Worm (Caenorhabditis elegans) whole organism, mixed stage, embryonic: ENCODE measurements around the gene ergi-3.

Experiments used
- ces-1 ChIP-seq: fragments of 150-350 bp; optimal IDR thresholded peaks from 2 replicates; lab custom pipeline; 2014; ENCODE audit warnings: missing biosample characterization, missing genetic modification reagents, missing genetic modification characterization
- lin-13 ChIP-seq: fragments of 150-350 bp; optimal IDR thresholded peaks from 2 replicates; lab custom pipeline; 2014; ENCODE audit warnings: missing biosample characterization, missing genetic modification characterization
- zip-8 ChIP-seq: fragments of 150-350 bp; optimal IDR thresholded peaks from 2 replicates; lab custom pipeline; 2014; ENCODE audit warnings: missing biosample characterization, missing genetic modification characterization

DNA sequence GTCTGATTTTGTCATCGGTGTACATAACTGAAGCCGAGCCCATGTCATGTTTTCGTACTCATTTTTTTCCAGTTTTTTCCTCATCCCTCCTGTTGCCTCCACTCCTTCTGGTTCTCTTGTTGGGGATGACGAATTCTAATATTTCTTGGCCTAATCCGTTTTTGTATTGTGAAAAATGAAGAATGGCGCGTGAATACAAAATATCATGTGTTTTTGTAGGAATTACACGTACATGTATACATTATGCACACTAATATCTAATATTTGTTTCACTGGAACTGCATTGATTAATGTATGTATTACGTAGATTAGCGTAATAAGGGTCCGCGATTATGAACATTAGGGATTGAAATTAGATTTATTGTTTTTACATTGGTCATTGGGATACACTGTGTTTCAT is 39.1 kb upstream of the ergi-3 start:
- TF ChIP-seq lin-13 (tag; lab: Kevin White, UChicago) (no peak), zip-8 (tag; lab: Kevin White, UChicago) (no peak), ces-1 (no peak)
